Fruit fly (Drosophila melanogaster): ENCODE results near the gene Eig71Eb.

Gene Eig71Eb

DNA sequence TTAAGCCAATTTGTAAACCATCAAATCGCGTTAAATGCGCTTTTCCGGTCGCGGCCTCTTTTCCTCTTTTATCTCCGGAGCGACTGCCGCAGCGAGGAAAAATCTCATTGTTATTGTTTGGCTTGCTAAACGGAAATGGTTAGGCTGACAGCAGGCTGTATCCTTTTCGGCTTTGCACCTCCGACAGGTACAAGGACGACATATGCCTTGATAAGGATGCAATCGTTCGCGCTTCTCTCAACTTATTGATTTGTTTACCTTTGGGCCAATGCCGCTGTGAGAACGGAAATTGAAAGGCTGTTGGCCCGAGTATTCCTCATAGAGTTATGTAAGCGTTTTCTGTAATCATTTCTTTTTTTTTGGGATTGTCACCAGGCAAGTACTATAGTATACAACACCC is 11.2 kb upstream of the Eig71Eb start:
- TF ChIP-seq CG6791 (GFP tag; IDR thresholded peaks at IDR 0.05; ENCODE audit: partially characterized antibody) (0 out of 3 replicates have a peak, but pooled peaks have one; percentile 4), Pdp1 (GFP tag; optimal IDR thresholded peaks at IDR 0.05) (peak in 1 of 2 experiments; percentile 64), CG11696 (GFP tag; IDR thresholded peaks at IDR 0.05) (0 out of 2 replicates have a peak, but pooled peaks have one; percentile 8), tll (GFP tag; optimal IDR thresholded peaks at IDR 0.05) (peak in 1 of 2 experiments; percentile 81), CG15479 (GFP tag; optimal IDR thresholded peaks at IDR 0.05) (peak; percentile 68), CG6654 (GFP tag; optimal IDR thresholded peaks at IDR 0.05) (no peak), oc (tag; optimal IDR thresholded peaks at IDR 0.05) (peak; percentile 39), CG17186 (GFP tag; optimal IDR thresholded peaks at IDR 0.05) (no peak), ase (GFP tag; IDR thresholded peaks at IDR 0.05) (no peak), chif (GFP tag; optimal IDR thresholded peaks at IDR 0.05) (no peak), NfI (GFP tag; optimal IDR thresholded peaks at IDR 0.05) (no peak), CG10366 (GFP tag; IDR thresholded peaks at IDR 0.05) (no peak), Blimp-1 (GFP tag; optimal IDR thresholded peaks at IDR 0.05) (no peak), Kr (GFP tag; optimal IDR thresholded peaks at IDR 0.05) (peak; percentile 24), Camta (GFP tag; optimal IDR thresholded peaks at IDR 0.05) (no peak)

DNA sequence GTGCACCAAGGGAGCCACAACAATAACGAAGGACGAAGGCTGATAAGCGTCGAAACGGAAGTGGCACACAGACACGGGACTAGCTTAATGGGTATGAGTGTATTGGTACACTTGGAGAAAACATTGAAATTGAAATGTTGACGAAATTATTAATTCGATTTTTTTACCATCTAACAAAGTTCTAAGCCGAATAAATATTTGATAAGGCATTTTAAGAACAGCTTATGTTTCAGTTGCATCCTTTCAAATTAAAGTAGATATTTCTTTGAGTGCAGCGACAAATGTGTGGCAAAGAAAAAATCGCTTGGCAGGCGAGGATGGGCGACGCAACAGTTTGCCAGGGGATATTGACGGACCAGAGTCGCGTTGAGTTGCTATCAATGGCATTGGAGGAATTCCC is 9.8 kb upstream of the Eig71Eb start:
- peak; percentile 4 for TF ChIP-seq dmrt99B (tag; optimal IDR thresholded peaks at IDR 0.05)
- no peak for TF ChIP-seq CG9215 (GFP tag; IDR thresholded peaks at IDR 0.05)
- no peak for TF ChIP-seq CG6791 (GFP tag; IDR thresholded peaks at IDR 0.05; ENCODE audit: partially characterized antibody)
- peak; percentile 11 for TF ChIP-seq Ssrp (tag; optimal IDR thresholded peaks at IDR 0.05)
- no peak for TF ChIP-seq eve (GFP tag; optimal IDR thresholded peaks at IDR 0.05)
- peak; percentile 8 for TF ChIP-seq CG30403 (GFP tag; optimal IDR thresholded peaks at IDR 0.05)
- TF ChIP-seq CG34224 (GFP tag; IDR thresholded peaks at IDR 0.05; ENCODE audit: partially characterized antibody) = no peak
- TF ChIP-seq dmrt11E (tag; optimal IDR thresholded peaks at IDR 0.05) = peak; percentile 31
- TF ChIP-seq pnt (GFP tag; optimal IDR thresholded peaks at IDR 0.05) = peak; percentile 16
- no peak for TF ChIP-seq ems (GFP tag; optimal IDR thresholded peaks at IDR 0.05)
- TF ChIP-seq scrt (GFP tag; optimal IDR thresholded peaks at IDR 0.05) = peak; percentile 36
- TF ChIP-seq chif (GFP tag; optimal IDR thresholded peaks at IDR 0.05) = peak in 1 of 2 experiments; percentile 40
- TF ChIP-seq CG12391 (tag; optimal IDR thresholded peaks at IDR 0.05) = peak; percentile 23
- peak; percentile 28 for TF ChIP-seq CG18262 (tag; optimal IDR thresholded peaks at IDR 0.05)
- no peak for TF ChIP-seq CG13424 (tag; optimal IDR thresholded peaks at IDR 0.05)
- no peak for TF ChIP-seq CG8359 (GFP tag; optimal IDR thresholded peaks at IDR 0.05; ENCODE audit: borderline replicate concordance)
- no peak for TF ChIP-seq CG11456 (GFP tag; IDR thresholded peaks at IDR 0.05)
- no peak for TF ChIP-seq CG18764 (GFP tag; optimal IDR thresholded peaks at IDR 0.05)
- peak; percentile 3 for TF ChIP-seq grau (tag; optimal IDR thresholded peaks at IDR 0.05)
- peak; percentile 13 for TF ChIP-seq phol (tag; optimal IDR thresholded peaks at IDR 0.05)
- no peak for TF ChIP-seq CG7987 (GFP tag; optimal IDR thresholded peaks at IDR 0.05)
- TF ChIP-seq CG7839 (tag; optimal IDR thresholded peaks at IDR 0.05) = peak; percentile 16
- peak; percentile 16 for TF ChIP-seq CG11504 (tag; optimal IDR thresholded peaks at IDR 0.05)
- TF ChIP-seq CG9727 (GFP tag; optimal IDR thresholded peaks at IDR 0.05) = peak; percentile 23
- TF ChIP-seq CG12942 (GFP tag; optimal IDR thresholded peaks at IDR 0.05) = no peak
- no peak for TF ChIP-seq Abd-B (GFP tag; optimal IDR thresholded peaks at IDR 0.05)
- no peak for TF ChIP-seq Ravus (GFP tag; IDR thresholded peaks at IDR 0.05)
- no peak for TF ChIP-seq inv (GFP tag; IDR thresholded peaks at IDR 0.05; ENCODE audit: partially characterized antibody)
- no peak for TF ChIP-seq CG9932 (GFP tag; IDR thresholded peaks at IDR 0.05)
- no peak for TF ChIP-seq shn (GFP tag; optimal IDR thresholded peaks at IDR 0.05)
- TF ChIP-seq kah (GFP tag; optimal IDR thresholded peaks at IDR 0.05) = no peak
- no peak for TF ChIP-seq pzg (GFP tag; optimal IDR thresholded peaks at IDR 0.05)
- TF ChIP-seq CG10654 (GFP tag; optimal IDR thresholded peaks at IDR 0.05) = no peak
- TF ChIP-seq CG11247 (GFP tag; IDR thresholded peaks at IDR 0.05) = no peak
- peak in 1 of 2 experiments; percentile 32 for TF ChIP-seq bsh (GFP tag; optimal IDR thresholded peaks at IDR 0.05)

Data from whole organism, embryonic.